Worm (Caenorhabditis elegans): ENCODE data around the gene C07H6.9.

DNA sequence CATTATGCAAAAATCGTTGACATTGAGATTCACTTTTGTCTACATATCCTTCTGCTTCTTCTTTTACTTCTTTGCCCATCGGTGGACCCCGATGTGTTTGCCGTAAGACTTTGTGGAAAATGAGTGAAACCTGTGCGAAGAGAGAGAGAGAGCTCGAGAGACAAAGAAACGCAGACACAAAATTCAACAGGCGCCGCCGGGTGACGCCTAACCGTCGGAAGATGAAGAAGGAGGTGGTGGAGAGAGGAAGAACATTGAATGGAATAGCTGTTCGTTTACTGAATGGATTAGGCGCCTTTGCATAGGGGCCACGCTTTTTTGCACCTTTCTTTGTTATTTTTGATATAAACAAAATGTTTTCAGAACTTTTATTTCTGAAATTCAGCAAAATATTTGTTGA lies 7.7 kb upstream of the C07H6.9 start:
- no peak for TF ChIP-seq pha-4 (tag; optimal IDR thresholded peaks at IDR 0.05)
- no peak for TF ChIP-seq nhr-76 (tag; optimal IDR thresholded peaks at IDR 0.05)
- no peak for TF ChIP-seq nhr-77 (tag; optimal IDR thresholded peaks at IDR 0.05)
